Worm (Caenorhabditis elegans) whole organism, L4/young adult: Measurements from ENCODE around the gene ZK688.11.

ENCODE experiments used
- W03F9.2 ChIP-seq: fragments of 150-350 bp; optimal IDR thresholded peaks from 2 replicates; lab custom pipeline; 2014; ENCODE audit warnings: missing biosample characterization, missing genetic modification characterization
- dao-5 ChIP-seq: sonication (generic microtip); optimal IDR thresholded peaks from 2 replicates; lab custom pipeline; 2016; ENCODE audit warnings: missing genotype, missing genetic modification characterization, moderate library complexity, missing compliant biosample characterization
- him-1 ChIP-seq: sonication (generic microtip); optimal IDR thresholded peaks from 2 replicates; lab custom pipeline; 2016; ENCODE audit warnings: missing genotype, missing genetic modification reagents, missing genetic modification characterization, missing compliant biosample characterization

- no peak for TF ChIP-seq dao-5
- TF ChIP-seq him-1 (tag; lab: Kevin White, UChicago): peak; percentile 21
- TF ChIP-seq W03F9.2 (tag; lab: Kevin White, UChicago): no peak
These were observed 26.2 kb downstream of the ZK688.11 start, which contains the start of the genes coq-5 and ufm-1 for ce11 chrIII:7858407-7859029.
